Worm (Caenorhabditis elegans) whole organism, L4 larva: ENCODE measurements around the gene fkb-1.
"Not testable (repeated sequence)": the region's sequence is repeated elsewhere in the genome, so short reads cannot be mapped to it uniquely, and the experiment has no call there.

Experiments
- D1046.2 ChIP-seq: fragments of 200-800 bp; sonication (Bioruptor generic); IDR thresholded peaks from 2 replicates; pipeline ENCODE4 v1.3.6; 2022; ENCODE audit warnings: missing genetic modification characterization, missing compliant biosample characterization
- F26F4.8 ChIP-seq: fragments of 200-800 bp; sonication (Bioruptor generic); conservative IDR thresholded peaks from 2 replicates; pipeline ENCODE4 v1.3.6; 2022; ENCODE audit warnings: missing genetic modification characterization, missing compliant biosample characterization
- F37D6.2 ChIP-seq: sonication (generic microtip); optimal IDR thresholded peaks from 2 replicates; lab custom pipeline; 2016; ENCODE audit warnings: mild to moderate bottlenecking, missing genetic modification characterization, missing compliant biosample characterization
- T26A8.4 ChIP-seq: fragments of 200-800 bp; sonication (Bioruptor generic); IDR thresholded peaks from 2 replicates; pipeline ENCODE4 v1.3.6; 2022; ENCODE audit warnings: missing genetic modification characterization, missing compliant biosample characterization
- ceh-28 ChIP-seq: fragments of 150-350 bp; optimal IDR thresholded peaks from 2 replicates; lab custom pipeline; 2014; ENCODE audit warnings: missing biosample characterization, missing genetic modification reagents, missing genetic modification characterization
- ctbp-1 ChIP-seq: fragments of 200-800 bp; sonication (Bioruptor generic); IDR thresholded peaks from 2 replicates; pipeline ENCODE4 v1.3.6; 2022; ENCODE audit warnings: missing genetic modification reagents, missing genetic modification characterization, missing compliant biosample characterization
- daf-16 ChIP-seq, 3 experiments: sonication (generic microtip); optimal IDR thresholded peaks; 2 replicates each; lab custom pipeline; 2016 to 2017; ENCODE audit warnings: missing genetic modification characterization in 3 of 3, missing genetic modification reagents in 3 of 3, mild to moderate bottlenecking in 2 of 3, missing compliant biosample characterization in 2 of 3, missing biosample characterization in 1 of 3, moderate library complexity in 1 of 3
- dmd-6 ChIP-seq: fragments of 200-800 bp; sonication (Bioruptor generic); IDR thresholded peaks from 2 replicates; pipeline ENCODE4 v1.3.6; 2022; ENCODE audit warnings: missing genetic modification reagents, missing genetic modification characterization, missing compliant biosample characterization
- dmd-9 ChIP-seq: fragments of 200-800 bp; sonication (Bioruptor generic); IDR thresholded peaks from 2 replicates; pipeline ENCODE4 v1.3.6; 2022; ENCODE audit warnings: missing genetic modification reagents, missing genetic modification characterization, missing compliant biosample characterization
- dpl-1 ChIP-seq: fragments of 150-350 bp; optimal IDR thresholded peaks from 2 replicates; lab custom pipeline; 2014; ENCODE audit warnings: missing biosample characterization, missing genetic modification reagents, missing genetic modification characterization
- dve-1 ChIP-seq: sonication (generic microtip); optimal IDR thresholded peaks from 2 replicates; lab custom pipeline; 2017; ENCODE audit warnings: antibody characterized with exemption, mild to moderate bottlenecking, missing genetic modification characterization, missing compliant biosample characterization; ENCODE audit not compliant: insufficient read depth
- egl-43 ChIP-seq: fragments of 200-800 bp; sonication (Bioruptor generic); IDR thresholded peaks from 2 replicates; pipeline ENCODE4 v1.3.6; 2022; ENCODE audit warnings: missing genetic modification reagents, missing genetic modification characterization, missing compliant biosample characterization
- hlh-11 ChIP-seq: fragments of 200-800 bp; sonication (Bioruptor generic); optimal IDR thresholded peaks from 2 replicates; lab custom pipeline; 2018; ENCODE audit warnings: mild to moderate bottlenecking, missing genetic modification characterization, missing compliant biosample characterization
- hlh-30 ChIP-seq: sonication (generic microtip); optimal IDR thresholded peaks from 2 replicates; lab custom pipeline; 2017; ENCODE audit warnings: antibody characterized with exemption, mild to moderate bottlenecking, missing genetic modification characterization, missing compliant biosample characterization; ENCODE audit not compliant: insufficient read depth
- hmg-1.1 ChIP-seq: fragments of 200-800 bp; sonication (Bioruptor generic); IDR thresholded peaks from 2 replicates; pipeline ENCODE4 v1.3.6; 2022; ENCODE audit warnings: missing genetic modification reagents, missing genetic modification characterization, missing compliant biosample characterization
- jun-1 ChIP-seq: fragments of 150-350 bp; optimal IDR thresholded peaks from 2 replicates; lab custom pipeline; 2014; ENCODE audit warnings: missing biosample characterization, missing genetic modification reagents, missing genetic modification characterization
- lin-38 ChIP-seq: fragments of 200-800 bp; sonication (Bioruptor generic); IDR thresholded peaks from 2 replicates; pipeline ENCODE4 v1.3.6; 2022; ENCODE audit warnings: missing genetic modification reagents, missing genetic modification characterization, missing compliant biosample characterization
- lir-3 ChIP-seq: sonication (generic microtip); optimal IDR thresholded peaks from 2 replicates; lab custom pipeline; 2016; ENCODE audit warnings: mild to moderate bottlenecking, missing genetic modification characterization, missing compliant biosample characterization
- lsy-2 ChIP-seq, 2 experiments: fragments of 150-350 bp in 1 of 2; sonication (generic microtip) in 1 of 2; optimal IDR thresholded peaks; 2 replicates each; lab custom pipeline; 2014 to 2017; ENCODE audit warnings: missing biosample characterization in 2 of 2, missing genetic modification characterization in 2 of 2
- mdl-1 ChIP-seq, 2 experiments: fragments of 150-350 bp in 1 of 2; sonication (generic microtip) in 1 of 2; optimal IDR thresholded peaks; 2 replicates each; lab custom pipeline; 2014 to 2017; ENCODE audit warnings: missing biosample characterization in 2 of 2, missing genetic modification characterization in 2 of 2
- mep-1 ChIP-seq: fragments of 150-350 bp; sonication (generic microtip); optimal IDR thresholded peaks from 3 replicates; lab custom pipeline; 2014; ENCODE audit warnings: missing biosample characterization, missing genetic modification characterization
- mes-2 ChIP-seq: sonication (generic microtip); optimal IDR thresholded peaks from 2 replicates; lab custom pipeline; 2016; ENCODE audit warnings: missing genotype, mild to moderate bottlenecking, missing genetic modification characterization, missing compliant biosample characterization; ENCODE audit not compliant: poor library complexity, severe bottlenecking
- nhr-102 ChIP-seq: sonication (generic microtip); optimal IDR thresholded peaks from 2 replicates; lab custom pipeline; 2016; ENCODE audit warnings: mild to moderate bottlenecking, missing genetic modification characterization, moderate library complexity, missing compliant biosample characterization
- nhr-11 ChIP-seq: fragments of 150-350 bp; optimal IDR thresholded peaks from 2 replicates; lab custom pipeline; 2014; ENCODE audit warnings: missing biosample characterization, missing genetic modification characterization
- nhr-237 ChIP-seq: sonication (generic microtip); optimal IDR thresholded peaks from 2 replicates; lab custom pipeline; 2017; ENCODE audit warnings: missing biosample characterization, missing genetic modification characterization
- nhr-28 ChIP-seq: fragments of 150-350 bp; optimal IDR thresholded peaks from 2 replicates; lab custom pipeline; 2014; ENCODE audit warnings: missing biosample characterization, missing genetic modification characterization
- nhr-6 ChIP-seq: fragments of 150-350 bp; optimal IDR thresholded peaks from 2 replicates; lab custom pipeline; 2014; ENCODE audit warnings: missing biosample characterization, missing genetic modification characterization
- pha-4 ChIP-seq, 2 experiments: fragments of 150-350 bp in 1 of 2; fragments of 200-800 bp in 1 of 2; sonication (Bioruptor generic) in 1 of 2; IDR thresholded peaks in 1 of 2; optimal IDR thresholded peaks in 1 of 2; 2 replicates each; pipeline versions ENCODE4 v1.3.6 to Lab custom; 2014 to 2022; ENCODE audit warnings: missing genetic modification characterization in 2 of 2, missing genetic modification reagents in 2 of 2, missing biosample characterization in 1 of 2, missing compliant biosample characterization in 1 of 2
- pqm-1 ChIP-seq: sonication (generic microtip); optimal IDR thresholded peaks from 2 replicates; lab custom pipeline; 2017; ENCODE audit warnings: missing biosample characterization, missing genetic modification characterization
- rbr-2 ChIP-seq: sonication (generic microtip); optimal IDR thresholded peaks from 2 replicates; lab custom pipeline; 2016; ENCODE audit warnings: missing genotype, missing genetic modification characterization, missing compliant biosample characterization
- spr-1 ChIP-seq: sonication (generic microtip); optimal IDR thresholded peaks from 2 replicates; lab custom pipeline; 2016; ENCODE audit warnings: mild to moderate bottlenecking, missing genetic modification characterization, missing compliant biosample characterization
- tag-97 ChIP-seq: fragments of 200-800 bp; sonication (Bioruptor generic); IDR thresholded peaks from 2 replicates; pipeline ENCODE4 v1.3.6; 2022; ENCODE audit warnings: missing genetic modification characterization, missing compliant biosample characterization
- unc-62 ChIP-seq, 3 experiments: fragments of 150-350 bp in 1 of 3; sonication (generic microtip); optimal IDR thresholded peaks in 2 of 3; peaks in 1 of 3; 1 replicate in 1 of 3; 2 replicates in 2 of 3; lab custom pipeline; 2014 to 2017; ENCODE audit warnings: missing biosample characterization in 3 of 3, missing genetic modification characterization in 3 of 3, missing genetic modification reagents in 3 of 3, missing genotype in 1 of 3
- zip-11 ChIP-seq: fragments of 200-800 bp; sonication (Bioruptor generic); IDR thresholded peaks from 2 replicates; pipeline ENCODE4 v1.3.6; 2022; ENCODE audit warnings: missing genetic modification characterization, missing compliant biosample characterization
- zip-2 ChIP-seq: fragments of 150-350 bp; optimal IDR thresholded peaks from 2 replicates; lab custom pipeline; 2014; ENCODE audit warnings: missing biosample characterization, missing genetic modification characterization

fkb-1 gene

DNA sequence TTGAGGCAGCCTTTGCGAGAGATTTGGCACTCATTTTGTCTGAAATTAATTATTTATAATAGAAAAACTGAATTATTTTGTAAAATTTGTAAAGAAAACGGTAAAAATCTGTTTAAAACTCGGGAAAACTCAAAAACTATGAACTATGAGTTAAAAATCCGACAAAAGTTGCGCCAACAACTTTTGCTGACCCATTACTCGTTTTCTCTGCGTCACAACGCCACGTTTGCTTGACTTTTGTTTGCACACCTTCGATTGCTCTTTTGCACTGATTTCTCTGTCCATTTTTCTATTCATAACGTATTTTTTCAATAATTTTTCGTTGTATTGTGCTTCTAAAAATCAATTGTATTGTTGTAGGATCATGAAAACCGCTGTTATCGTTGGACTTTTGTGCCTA, at the start of gene fkb-1:
fkb-1 (plus strand) TSS at position 361 of the 400 bp plus-strand sequence.
- TF ChIP-seq unc-62 (GFP tag; optimal IDR thresholded peaks at IDR 0.05 in 1 of 2; lab: Kevin White, UChicago): peak in 1 of 2 experiments; percentile 96
- TF ChIP-seq unc-62 (tag; optimal IDR thresholded peaks at IDR 0.05; lab: Kevin White, UChicago): no peak
- TF ChIP-seq D1046.2 (GFP tag; lab: Robert Waterston, UW): no peak
- peak; percentile 66; the same call in 1 of the 2 replicates for TF ChIP-seq hmg-1.1
- TF ChIP-seq nhr-237 (tag; lab: Kevin White, UChicago): no peak
- TF ChIP-seq nhr-28 (tag; lab: Kevin White, UChicago): peak; percentile 71
- peak; percentile 58 for TF ChIP-seq mes-2 (tag; lab: Kevin White, UChicago)
- peak; percentile 6 for TF ChIP-seq nhr-102 (tag; lab: Kevin White, UChicago)
- peak; percentile 20 for TF ChIP-seq pqm-1
- no peak for TF ChIP-seq ctbp-1 (GFP tag; lab: Robert Waterston, UW)
- no peak for TF ChIP-seq lir-3
- TF ChIP-seq zip-2 (tag; lab: Kevin White, UChicago): no peak
- peak; percentile 66 for TF ChIP-seq rbr-2 (tag; lab: Kevin White, UChicago)
- no peak for TF ChIP-seq dmd-9 (GFP tag; lab: Robert Waterston, UW)
- TF ChIP-seq nhr-11 (tag; lab: Kevin White, UChicago): peak; percentile 60
- TF ChIP-seq dmd-6 (GFP tag; lab: Robert Waterston, UW): peak; percentile 56; the same call in 1 of the 2 replicates
- TF ChIP-seq nhr-6 (tag; lab: Kevin White, UChicago): peak; percentile 38
- peak in 1 of 2 experiments; percentile 83 for TF ChIP-seq lsy-2 (tag; optimal IDR thresholded peaks at IDR 0.05; lab: Kevin White, UChicago)
- TF ChIP-seq mdl-1 (tag; optimal IDR thresholded peaks at IDR 0.05; lab: Kevin White, UChicago): peak in 1 of 2 experiments; percentile 46
- peak; percentile 62 for TF ChIP-seq lin-38
- TF ChIP-seq jun-1 (tag; lab: Kevin White, UChicago): no peak
- peak; percentile 83 for TF ChIP-seq dve-1 (tag; lab: Kevin White, UChicago)
- peak; percentile 6 for TF ChIP-seq F37D6.2 (tag; lab: Kevin White, UChicago)
- TF ChIP-seq spr-1: peak; percentile 20
- peak; percentile 75 for TF ChIP-seq mep-1 (tag; lab: Kevin White, UChicago)
- peak; percentile 65 for TF ChIP-seq hlh-11
- no peak for TF ChIP-seq zip-11 (GFP tag; lab: Robert Waterston, UW)
- TF ChIP-seq daf-16 (GFP tag; optimal IDR thresholded peaks at IDR 0.05; lab: Kevin White, UChicago): peak in 1 of 2 experiments; percentile 17
- peak; percentile 25 for TF ChIP-seq daf-16 (tag; optimal IDR thresholded peaks at IDR 0.05; lab: Kevin White, UChicago)
- TF ChIP-seq pha-4 (GFP tag; IDR thresholded peaks at IDR 0.05; lab: Robert Waterston, UW): no peak
- TF ChIP-seq pha-4 (tag; optimal IDR thresholded peaks at IDR 0.05; lab: Kevin White, UChicago): peak; percentile 87
- peak; percentile 38 for TF ChIP-seq hlh-30
- peak; percentile 71 for TF ChIP-seq dpl-1 (GFP tag; lab: Kevin White, UChicago)

DNA sequence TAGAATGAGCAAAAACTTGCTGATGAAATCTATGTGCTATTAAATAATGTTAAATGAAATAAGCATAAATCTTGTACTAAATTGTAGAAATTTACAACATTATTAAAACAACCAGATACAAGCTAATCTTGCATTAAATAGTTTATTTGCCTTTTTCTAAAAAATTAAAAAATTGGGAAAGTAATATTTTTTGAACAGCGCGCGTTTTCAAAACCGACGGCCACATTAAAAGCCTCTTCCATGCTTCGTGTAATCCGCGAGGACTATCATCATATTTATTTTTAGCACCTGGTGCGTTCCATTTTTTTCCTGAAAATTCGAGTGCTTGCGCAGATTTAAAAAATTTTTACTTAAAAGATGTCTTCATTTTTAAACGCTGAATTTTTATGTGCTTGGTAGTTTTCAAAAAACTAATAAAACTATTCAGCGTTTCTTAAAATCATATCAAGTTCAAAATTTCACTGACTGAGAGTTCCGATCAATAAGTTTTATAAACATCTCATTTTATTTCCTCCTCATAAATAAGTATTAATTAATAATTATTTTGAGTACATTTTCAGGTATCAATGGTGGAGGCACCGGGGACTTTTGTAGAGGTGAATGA, 48.9 kb upstream of the fkb-1 start, which contains the start of gene Y43E12A.3:
Y43E12A.3 (plus strand) TSS at position 554 of the 604 bp plus-strand sequence.
- TF ChIP-seq nhr-102 (tag; lab: Kevin White, UChicago); egl-43 (GFP tag; lab: Robert Waterston, UW); zip-11 (GFP tag; lab: Robert Waterston, UW): not testable (repeated sequence)

ce11 chrIV:10990699-10991098, 45.7 kb upstream of the fkb-1 start, which contains the start of gene F13H10.5:
Gene F13H10.5, plus strand, starts transcription at chrIV:10990999.
- TF ChIP-seq F26F4.8: no peak
- no peak for TF ChIP-seq mes-2 (tag; lab: Kevin White, UChicago)
- no peak for TF ChIP-seq tag-97 (GFP tag; lab: Robert Waterston, UW)
- TF ChIP-seq nhr-11 (tag; lab: Kevin White, UChicago): no peak
- no peak for TF ChIP-seq T26A8.4
- TF ChIP-seq dve-1 (tag; lab: Kevin White, UChicago): no peak
- no peak for TF ChIP-seq mep-1 (tag; lab: Kevin White, UChicago)
- TF ChIP-seq ceh-28: no peak
- TF ChIP-seq hmg-1.1: no peak
